Worm (Caenorhabditis elegans) whole organism, L3 larva: Measurements from ENCODE around the gene srj-39.

Source experiments
- ama-1 ChIP-seq: fragments of 150-350 bp; optimal IDR thresholded peaks from 2 replicates; lab custom pipeline; 2018
- lin-15B ChIP-seq: fragments of 150-350 bp; optimal IDR thresholded peaks from 2 replicates; lab custom pipeline; 2014; ENCODE audit warnings: missing biosample characterization, missing genetic modification characterization
- nhr-25 ChIP-seq: sonication (generic microtip); optimal IDR thresholded peaks from 2 replicates; lab custom pipeline; 2017; ENCODE audit warnings: missing biosample characterization, missing genetic modification characterization
- unc-62 ChIP-seq: fragments of 150-350 bp; sonication (generic microtip); optimal IDR thresholded peaks from 4 replicates; lab custom pipeline; 2014; ENCODE audit warnings: missing biosample characterization, missing genetic modification reagents, missing genetic modification characterization
- zag-1 ChIP-seq: fragments of 150-350 bp; optimal IDR thresholded peaks from 2 replicates; lab custom pipeline; 2014; ENCODE audit warnings: missing biosample characterization, missing genetic modification characterization
- ztf-11 ChIP-seq: fragments of 150-350 bp; optimal IDR thresholded peaks from 2 replicates; lab custom pipeline; 2014; ENCODE audit warnings: missing biosample characterization, missing genetic modification characterization

- TF ChIP-seq unc-62 (GFP tag; lab: Kevin White, UChicago) (no peak), nhr-25 (tag; lab: Kevin White, UChicago) (no peak), ama-1 (lab: Kevin White, UChicago) (no peak), zag-1 (tag; lab: Kevin White, UChicago) (no peak), ztf-11 (no peak), lin-15B (tag; lab: Kevin White, UChicago) (no peak)
These were observed 9.7 kb upstream of the srj-39 start, which contains the start of gene nhr-181 for ce11 chrV:4094740-4095139.
